Worm (Caenorhabditis elegans): ENCODE data around the gene T24C2.3.

T24C2.3 gene

DNA sequence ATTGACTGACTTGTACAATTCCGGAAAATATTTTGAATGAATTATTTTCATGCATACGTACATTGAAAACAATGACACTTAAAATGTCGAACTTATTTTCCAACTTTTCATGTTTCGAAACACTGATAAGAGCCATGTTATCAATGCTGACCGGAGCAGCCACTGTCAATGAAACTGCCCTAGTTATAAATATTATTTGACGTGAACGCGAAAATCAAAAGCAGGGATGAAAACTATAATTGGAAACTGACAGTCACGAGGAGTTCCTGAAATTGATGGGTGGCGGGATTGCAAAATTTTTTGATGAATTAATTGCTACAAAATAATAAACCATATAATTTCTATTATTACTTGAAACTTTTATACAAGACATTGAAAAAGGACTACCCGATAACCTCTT is 3.9 kb upstream of the T24C2.3 start:
- TF ChIP-seq elt-3 (tag; optimal IDR thresholded peaks at IDR 0.05) (no peak), blmp-1 (tag; optimal IDR thresholded peaks at IDR 0.05) (no peak), sptf-1 (tag; optimal IDR thresholded peaks at IDR 0.05) (no peak), ceh-83 (GFP tag; optimal IDR thresholded peaks at IDR 0.05) (no peak), drap-1 (GFP tag; optimal IDR thresholded peaks at IDR 0.05) (no peak), ztf-11 (tag; optimal IDR thresholded peaks at IDR 0.05) (no peak), ceh-39 (tag; optimal IDR thresholded peaks at IDR 0.05) (no peak)

DNA sequence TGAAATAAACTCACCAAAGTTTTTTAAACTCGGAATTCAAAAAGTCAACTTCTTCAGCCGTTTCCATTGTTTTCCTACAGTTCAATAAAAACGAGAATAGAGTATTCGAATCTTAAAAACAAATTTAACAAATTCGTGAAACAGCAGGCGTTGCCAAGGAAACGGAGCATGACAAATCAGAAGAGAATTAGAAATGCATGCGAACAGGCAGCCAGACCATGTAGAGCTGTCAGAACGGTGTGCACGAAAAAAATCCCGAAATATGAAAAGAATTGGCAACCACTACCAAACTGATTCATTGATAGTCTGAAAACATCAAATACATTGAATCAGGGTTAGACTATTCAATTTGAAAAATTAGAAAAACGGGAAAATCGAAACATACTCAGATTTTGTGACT is 1.3 kb upstream of the T24C2.3 start, which contains the start of gene fbxa-81:
Gene fbxa-81 (minus strand): TSS at position 101 of the 400 bp plus-strand sequence.
- no peak for TF ChIP-seq lin-32 (GFP tag; optimal IDR thresholded peaks at IDR 0.05)
- TF ChIP-seq flh-1 (GFP tag; optimal IDR thresholded peaks at IDR 0.05) = no peak
- no peak for TF ChIP-seq sem-2 (GFP tag; optimal IDR thresholded peaks at IDR 0.05)
- TF ChIP-seq mep-1 (tag; optimal IDR thresholded peaks at IDR 0.05) = no peak
- no peak for TF ChIP-seq nhr-28 (tag; optimal IDR thresholded peaks at IDR 0.05)
- no peak for TF ChIP-seq drap-1 (GFP tag; optimal IDR thresholded peaks at IDR 0.05)
- no peak for TF ChIP-seq ces-1 (GFP tag; optimal IDR thresholded peaks at IDR 0.05)
- no peak for TF ChIP-seq unc-120 (tag; optimal IDR thresholded peaks at IDR 0.05; ENCODE audit: poor library complexity, severe bottlenecking)
- TF ChIP-seq nhr-2 (tag; optimal IDR thresholded peaks at IDR 0.05) = no peak

- TF ChIP-seq ham-2 (GFP tag; optimal IDR thresholded peaks at IDR 0.05) (no peak), drap-1 (GFP tag; optimal IDR thresholded peaks at IDR 0.05) (no peak), zip-8 (tag; optimal IDR thresholded peaks at IDR 0.05) (no peak), unc-39 (tag; optimal IDR thresholded peaks at IDR 0.05) (no peak), sptf-1 (tag; optimal IDR thresholded peaks at IDR 0.05) (no peak), pha-4 (tag; optimal IDR thresholded peaks at IDR 0.05) (no peak), unc-62 (GFP tag; optimal IDR thresholded peaks at IDR 0.05) (no peak), ceh-39 (tag; optimal IDR thresholded peaks at IDR 0.05) (no peak), mab-5 (tag; optimal IDR thresholded peaks at IDR 0.05) (no peak), ztf-11 (tag; optimal IDR thresholded peaks at IDR 0.05) (no peak), nhr-28 (tag; optimal IDR thresholded peaks at IDR 0.05) (no peak), blmp-1 (tag; optimal IDR thresholded peaks at IDR 0.05) (no peak), nhr-2 (tag; optimal IDR thresholded peaks at IDR 0.05) (no peak), snpc-4 (tag; optimal IDR thresholded peaks at IDR 0.05) (no peak), lin-32 (GFP tag; optimal IDR thresholded peaks at IDR 0.05) (no peak), lsy-2 (tag; optimal IDR thresholded peaks at IDR 0.05) (no peak), mls-2 (tag; optimal IDR thresholded peaks at IDR 0.05) (no peak), unc-120 (tag; optimal IDR thresholded peaks at IDR 0.05; ENCODE audit: poor library complexity, severe bottlenecking) (no peak)
These were observed 2.2 kb downstream of the T24C2.3 start, which contains the start of gene enri-2 for ce11 chrX:14545543-14545942. Gene enri-2, plus strand, starts transcription at chrX:14545843.

- no peak for TF ChIP-seq sptf-1 (tag; optimal IDR thresholded peaks at IDR 0.05)
- TF ChIP-seq unc-39 (tag; optimal IDR thresholded peaks at IDR 0.05) = no peak
- no peak for TF ChIP-seq nhr-2 (tag; optimal IDR thresholded peaks at IDR 0.05)
- no peak for TF ChIP-seq unc-62 (GFP tag; optimal IDR thresholded peaks at IDR 0.05)
- TF ChIP-seq cnd-1 (tag; optimal IDR thresholded peaks at IDR 0.05) = no peak
- no peak for TF ChIP-seq ztf-11 (tag; optimal IDR thresholded peaks at IDR 0.05)
- TF ChIP-seq blmp-1 (tag; optimal IDR thresholded peaks at IDR 0.05) = no peak
- TF ChIP-seq unc-120 (tag; optimal IDR thresholded peaks at IDR 0.05; ENCODE audit: poor library complexity, severe bottlenecking) = no peak
- TF ChIP-seq drap-1 (GFP tag; optimal IDR thresholded peaks at IDR 0.05) = no peak
- no peak for TF ChIP-seq ces-1 (GFP tag; optimal IDR thresholded peaks at IDR 0.05)
- no peak for TF ChIP-seq ceh-83 (GFP tag; optimal IDR thresholded peaks at IDR 0.05)
- no peak for TF ChIP-seq pha-4 (tag; optimal IDR thresholded peaks at IDR 0.05)
- TF ChIP-seq nhr-12 (tag; optimal IDR thresholded peaks at IDR 0.05) = no peak
These were observed 6.4 kb downstream of the T24C2.3 start, which contains the start of gene ram-5 for ce11 chrX:14549709-14550199. Gene ram-5, plus strand, starts transcription at chrX:14550149.

ce11 chrX:14556403-14556802 is 13.1 kb downstream of the T24C2.3 start:
- no peak for TF ChIP-seq unc-120 (tag; optimal IDR thresholded peaks at IDR 0.05; ENCODE audit: poor library complexity, severe bottlenecking)
- TF ChIP-seq ceh-83 (GFP tag; optimal IDR thresholded peaks at IDR 0.05) = no peak
- TF ChIP-seq mls-2 (tag; optimal IDR thresholded peaks at IDR 0.05) = no peak
- TF ChIP-seq pha-4 (tag; optimal IDR thresholded peaks at IDR 0.05) = no peak
- TF ChIP-seq ztf-11 (tag; optimal IDR thresholded peaks at IDR 0.05) = no peak
- no peak for TF ChIP-seq ceh-39 (tag; optimal IDR thresholded peaks at IDR 0.05)

DNA sequence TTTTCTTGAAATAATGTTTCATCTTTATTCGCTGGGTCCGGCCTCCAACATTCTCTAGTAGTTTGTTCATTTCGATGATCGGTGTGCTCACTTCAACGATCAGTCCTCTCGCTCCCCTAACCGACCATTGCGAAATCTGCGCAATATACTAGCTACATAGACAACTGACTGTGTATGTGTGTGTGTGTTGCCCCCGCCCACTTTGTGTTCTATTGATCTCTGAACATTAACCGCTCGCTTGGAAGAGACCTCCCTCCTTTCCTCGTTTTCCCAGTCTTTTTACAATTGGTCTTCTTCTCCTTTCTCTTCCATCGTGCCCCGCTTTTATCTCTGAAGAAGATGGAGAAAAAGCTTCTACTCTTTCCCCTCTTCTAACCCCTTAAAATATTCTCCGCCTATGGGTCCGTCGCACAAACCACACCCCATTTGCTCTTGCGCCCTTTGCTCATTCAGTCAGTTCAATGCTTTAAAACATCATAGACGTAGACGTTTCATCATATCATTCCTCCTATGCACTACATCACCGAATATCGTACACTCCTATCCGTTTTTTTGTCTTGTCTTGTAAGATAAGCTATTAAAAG is 14.1 kb downstream of the T24C2.3 start:
- peak; percentile 26 for TF ChIP-seq lsy-2 (tag; optimal IDR thresholded peaks at IDR 0.05)
- no peak for TF ChIP-seq ceh-83 (GFP tag; optimal IDR thresholded peaks at IDR 0.05)
- no peak for TF ChIP-seq ham-2 (GFP tag; optimal IDR thresholded peaks at IDR 0.05)
- TF ChIP-seq nhr-28 (tag; optimal IDR thresholded peaks at IDR 0.05) = no peak
- TF ChIP-seq nhr-12 (tag; optimal IDR thresholded peaks at IDR 0.05) = no peak
- peak; percentile 39 for TF ChIP-seq unc-62 (GFP tag; optimal IDR thresholded peaks at IDR 0.05)
- TF ChIP-seq tbx-8 (GFP tag; optimal IDR thresholded peaks at IDR 0.05) = no peak
- no peak for TF ChIP-seq lin-32 (GFP tag; optimal IDR thresholded peaks at IDR 0.05)
- TF ChIP-seq unc-120 (tag; optimal IDR thresholded peaks at IDR 0.05; ENCODE audit: poor library complexity, severe bottlenecking) = peak; percentile 62
- TF ChIP-seq mab-5 (tag; optimal IDR thresholded peaks at IDR 0.05) = no peak
- peak; percentile 39 for TF ChIP-seq hlh-1 (tag; optimal IDR thresholded peaks at IDR 0.05)
- TF ChIP-seq unc-39 (tag; optimal IDR thresholded peaks at IDR 0.05) = no peak
- peak; percentile 62 for TF ChIP-seq nhr-237 (tag; optimal IDR thresholded peaks at IDR 0.05)
- TF ChIP-seq ces-1 (GFP tag; optimal IDR thresholded peaks at IDR 0.05) = peak; percentile 25
- no peak for TF ChIP-seq ceh-39 (tag; optimal IDR thresholded peaks at IDR 0.05)
- TF ChIP-seq ceh-43 (GFP tag; optimal IDR thresholded peaks at IDR 0.05) = no peak
- no peak for TF ChIP-seq mls-2 (tag; optimal IDR thresholded peaks at IDR 0.05)
- TF ChIP-seq M03D4.4 (tag; optimal IDR thresholded peaks at IDR 0.05) = no peak

All from whole organism, mixed stage, embryonic.